Fruit fly (Drosophila melanogaster): ENCODE results near the gene MnM.

Gene MnM

dm6 chr3L:3134064-3134545 is 44.3 kb downstream of the MnM start (continued):
- TF ChIP-seq CG13296 (GFP tag; optimal IDR thresholded peaks at IDR 0.05) (peak; percentile 41), Med (GFP tag) (peak; percentile 87), CG2678 (tag; optimal IDR thresholded peaks at IDR 0.05) (peak; percentile 58), CG18599 (GFP tag; optimal IDR thresholded peaks at IDR 0.05) (peak; percentile 43), CG6813 (GFP tag; optimal IDR thresholded peaks at IDR 0.05) (peak; percentile 46), CG34376 (GFP tag; optimal IDR thresholded peaks at IDR 0.05) (peak; percentile 6), CG11093 (GFP tag; IDR thresholded peaks at IDR 0.05) (no peak), fd3F (GFP tag; optimal IDR thresholded peaks at IDR 0.05) (no peak), CG7745 (tag; optimal IDR thresholded peaks at IDR 0.05) (no peak), Fer3 (tag; optimal IDR thresholded peaks at IDR 0.05) (peak; percentile 10), HLH4C (GFP tag; IDR thresholded peaks at IDR 0.05; ENCODE audit: partially characterized antibody) (no peak), CG15269 (tag; optimal IDR thresholded peaks at IDR 0.05) (peak; percentile 63), Deaf1 (tag; optimal IDR thresholded peaks at IDR 0.05) (peak; percentile 59), CG10209 (GFP tag; optimal IDR thresholded peaks at IDR 0.05) (peak; percentile 21), gem (tag; optimal IDR thresholded peaks at IDR 0.05) (peak; percentile 52), CG7839 (tag; optimal IDR thresholded peaks at IDR 0.05) (peak; percentile 52), CG3163 (GFP tag; optimal IDR thresholded peaks at IDR 0.05) (peak; percentile 26), pho (GFP tag; optimal IDR thresholded peaks at IDR 0.05) (no peak), Six4 (GFP tag; optimal IDR thresholded peaks at IDR 0.05) (no peak)

dm6 chr3L:3127544-3127943 is 50.8 kb downstream of the MnM start, which contains the start of gene promL:
TSS of gene promL (minus strand) at chr3L:3127724.
- TF ChIP-seq CG7786 (GFP tag; optimal IDR thresholded peaks at IDR 0.05) (peak; percentile 27), Rx (GFP tag; IDR thresholded peaks at IDR 0.05) (no peak), Sry-β (GFP tag; optimal IDR thresholded peaks at IDR 0.05) (no peak), nmo (GFP tag; optimal IDR thresholded peaks at IDR 0.05) (peak; percentile 65), slbo (GFP tag; IDR thresholded peaks at IDR 0.05) (no peak), psq (GFP tag; optimal IDR thresholded peaks at IDR 0.05) (no peak), CG11504 (tag; optimal IDR thresholded peaks at IDR 0.05) (peak; percentile 72), CG31388 (GFP tag; optimal IDR thresholded peaks at IDR 0.05) (no peak), grau (tag; optimal IDR thresholded peaks at IDR 0.05) (peak; percentile 50), tup (GFP tag; optimal IDR thresholded peaks at IDR 0.05) (no peak), ems (GFP tag; optimal IDR thresholded peaks at IDR 0.05) (peak; percentile 66), CG16815 (GFP tag; optimal IDR thresholded peaks at IDR 0.05) (no peak), Nf-YC (tag; optimal IDR thresholded peaks at IDR 0.05) (peak; percentile 59), en (GFP tag; optimal IDR thresholded peaks at IDR 0.05) (peak; percentile 7), Mes4 (GFP tag; optimal IDR thresholded peaks at IDR 0.05) (peak; percentile 67), CG11560 (tag; IDR thresholded peaks at IDR 0.05) (no peak), CG12942 (GFP tag; optimal IDR thresholded peaks at IDR 0.05) (no peak), CkIIα-i1 (GFP tag; IDR thresholded peaks at IDR 0.05) (no peak), CG2120 (GFP tag; optimal IDR thresholded peaks at IDR 0.05) (peak; percentile 14), CG2199 (GFP tag; IDR thresholded peaks at IDR 0.05) (0 out of 3 replicates have a peak, but pooled peaks have one; percentile 55), HLH4C (GFP tag; IDR thresholded peaks at IDR 0.05; ENCODE audit: partially characterized antibody) (no peak), dysf (GFP tag; IDR thresholded peaks at IDR 0.05) (peak; percentile 64; the same call in 2 of the 3 replicates), twi (tag; optimal IDR thresholded peaks at IDR 0.05) (no peak), Max (GFP tag; optimal IDR thresholded peaks at IDR 0.05) (peak; percentile 11), CG13775 (GFP tag; optimal IDR thresholded peaks at IDR 0.05) (peak; percentile 66), Drgx (GFP tag; IDR thresholded peaks at IDR 0.05) (no peak), eve (GFP tag; optimal IDR thresholded peaks at IDR 0.05) (no peak), NK7.1 (GFP tag; optimal IDR thresholded peaks at IDR 0.05) (peak; percentile 71), CG1647 (GFP tag; optimal IDR thresholded peaks at IDR 0.05) (no peak), CG10267 (tag; optimal IDR thresholded peaks at IDR 0.05) (peak; percentile 69), Hr78 (GFP tag; optimal IDR thresholded peaks at IDR 0.05) (no peak), Sin3A (optimal IDR thresholded peaks at IDR 0.05) (peak; percentile 42), Elba2 (GFP tag; optimal IDR thresholded peaks at IDR 0.05) (no peak)
